Worm (Caenorhabditis elegans) whole organism, early embryonic: ENCODE measurements around the gene ncx-10.

Experiments
- B0310.2 ChIP-seq: sonication (generic microtip); optimal IDR thresholded peaks from 2 replicates; lab custom pipeline; 2016; ENCODE audit warnings: mild to moderate bottlenecking, missing genetic modification characterization, missing compliant biosample characterization
- ama-1 ChIP-seq: fragments of 150-350 bp; optimal IDR thresholded peaks from 2 replicates; lab custom pipeline; 2014
- ceh-13 ChIP-seq: fragments of 200-800 bp; sonication (Bioruptor generic); optimal IDR thresholded peaks from 2 replicates; lab custom pipeline; 2018; ENCODE audit warnings: mild to moderate bottlenecking, missing genetic modification characterization, missing compliant biosample characterization
- flt-1 ChIP-seq: fragments of 200-800 bp; sonication (Bioruptor generic); IDR thresholded peaks from 2 replicates; pipeline ENCODE4 v1.3.6; 2022; ENCODE audit warnings: missing genetic modification characterization, missing compliant biosample characterization
- hmg-4 ChIP-seq: fragments of 200-800 bp; sonication (Bioruptor generic); optimal IDR thresholded peaks from 2 replicates; lab custom pipeline; 2018; ENCODE audit warnings: mild to moderate bottlenecking, missing genetic modification characterization, missing compliant biosample characterization
- hnd-1 ChIP-seq: sonication (generic microtip); optimal IDR thresholded peaks from 2 replicates; lab custom pipeline; 2016; ENCODE audit warnings: missing genetic modification characterization, missing compliant biosample characterization
- scrt-1 ChIP-seq: fragments of 200-800 bp; sonication (Bioruptor generic); IDR thresholded peaks from 2 replicates; pipeline ENCODE4 v1.3.6; 2022; ENCODE audit warnings: missing genetic modification characterization, missing compliant biosample characterization
- sea-1 ChIP-seq: fragments of 200-800 bp; sonication (Bioruptor generic); conservative IDR thresholded peaks from 2 replicates; pipeline ENCODE4 v1.3.6; 2022; ENCODE audit warnings: missing genetic modification characterization, missing compliant biosample characterization

DNA sequence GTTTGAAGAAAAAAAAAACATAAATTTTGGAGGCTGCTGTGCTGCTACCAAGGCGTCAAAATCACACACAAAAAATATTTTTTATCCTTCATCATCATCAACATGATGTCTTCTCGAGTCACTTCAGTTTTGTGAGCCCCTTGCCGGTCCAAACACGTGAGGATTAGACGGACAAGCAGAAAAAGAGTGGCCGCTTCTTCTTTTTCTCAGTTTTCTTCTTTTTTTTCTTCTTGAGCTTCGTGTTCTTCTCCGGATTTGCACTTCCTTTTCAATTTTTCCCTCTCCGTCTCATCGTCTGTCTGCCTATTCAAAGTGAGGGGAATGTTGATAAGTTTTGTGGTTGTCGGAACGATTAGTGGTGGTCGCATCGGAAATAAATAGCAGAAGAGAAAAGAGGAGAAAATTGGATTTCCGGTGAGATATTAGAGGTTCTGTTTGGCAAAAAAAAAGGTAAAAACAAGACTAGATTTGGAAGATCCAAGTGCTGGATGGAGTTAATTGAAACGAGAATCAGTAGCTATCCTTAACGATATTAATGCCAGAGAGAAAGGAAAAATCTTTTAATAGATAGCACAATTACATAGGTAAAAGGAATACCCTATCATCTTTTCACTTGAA, 47.6 kb upstream of the ncx-10 start:
- TF ChIP-seq ama-1 (lab: Kevin White, UChicago) (no peak), B0310.2 (tag; lab: Kevin White, UChicago) (no peak), sea-1 (GFP tag; lab: Robert Waterston, UW) (no peak), scrt-1 (GFP tag; lab: Robert Waterston, UW) (no peak), ceh-13 (GFP tag; lab: Kevin White, UChicago) (no peak), hmg-4 (GFP tag; lab: Kevin White, UChicago) (no peak), hnd-1 (tag; lab: Kevin White, UChicago) (no peak), flt-1 (GFP tag; lab: Robert Waterston, UW) (no peak)
